Worm (Caenorhabditis elegans) whole organism, L4 larva: ENCODE data around the gene C34C12.8.

Source experiments
- D1046.2 ChIP-seq: fragments of 200-800 bp; sonication (Bioruptor generic); IDR thresholded peaks from 2 replicates; pipeline ENCODE4 v1.3.6; 2022; ENCODE audit warnings: missing genetic modification characterization, missing compliant biosample characterization
- F10B5.3 ChIP-seq: sonication (generic microtip); optimal IDR thresholded peaks from 2 replicates; lab custom pipeline; 2016; ENCODE audit warnings: mild to moderate bottlenecking, missing genetic modification characterization, missing compliant biosample characterization
- F37D6.2 ChIP-seq: sonication (generic microtip); optimal IDR thresholded peaks from 2 replicates; lab custom pipeline; 2016; ENCODE audit warnings: mild to moderate bottlenecking, missing genetic modification characterization, missing compliant biosample characterization
- F44E2.7 ChIP-seq: fragments of 200-800 bp; sonication (Bioruptor generic); IDR thresholded peaks from 2 replicates; pipeline ENCODE4 v2.1.2; 2022; ENCODE audit warnings: missing genetic modification characterization, missing compliant biosample characterization
- R02D3.7 ChIP-seq: fragments of 150-350 bp; sonication (generic microtip); optimal IDR thresholded peaks from 3 replicates; lab custom pipeline; 2014; ENCODE audit warnings: missing biosample characterization, missing genetic modification characterization
- ZK337.2 ChIP-seq: fragments of 200-800 bp; sonication (Bioruptor generic); IDR thresholded peaks from 2 replicates; pipeline ENCODE4 v1.3.6; 2022; ENCODE audit warnings: missing genetic modification reagents, missing genetic modification characterization, missing compliant biosample characterization
- aha-1 ChIP-seq: fragments of 150-350 bp; peaks from one replicate; lab custom pipeline; 2014; ENCODE audit warnings: missing biosample characterization, missing genetic modification characterization
- aly-2 ChIP-seq: sonication (generic microtip); optimal IDR thresholded peaks from 2 replicates; lab custom pipeline; 2018; ENCODE audit warnings: missing biosample characterization, missing genetic modification characterization
- ama-1 ChIP-seq: fragments of 150-350 bp; optimal IDR thresholded peaks from 2 replicates; lab custom pipeline; 2014; ENCODE audit warnings: inconsistent platforms, mixed read lengths
- attf-4 ChIP-seq: sonication (generic microtip); optimal IDR thresholded peaks from 3 replicates; lab custom pipeline; 2017; ENCODE audit warnings: missing biosample characterization, missing genetic modification characterization
- ceh-20 ChIP-seq: fragments of 200-800 bp; sonication (Bioruptor generic); IDR thresholded peaks from 2 replicates; pipeline ENCODE4 v1.3.6; 2022; ENCODE audit warnings: missing genetic modification reagents, missing genetic modification characterization, missing compliant biosample characterization
- ceh-44 ChIP-seq: fragments of 200-800 bp; sonication (Bioruptor generic); IDR thresholded peaks from 2 replicates; pipeline ENCODE4 v1.3.6; 2022; ENCODE audit warnings: missing genetic modification reagents, missing genetic modification characterization, missing compliant biosample characterization
- ceh-82 ChIP-seq: sonication (generic microtip); optimal IDR thresholded peaks from 2 replicates; lab custom pipeline; 2017; ENCODE audit warnings: missing biosample characterization, missing genetic modification characterization
- cey-2 ChIP-seq: sonication (generic microtip); optimal IDR thresholded peaks from 3 replicates; lab custom pipeline; 2017; ENCODE audit warnings: missing genetic modification characterization, mild to moderate bottlenecking, missing compliant biosample characterization, antibody characterized with exemption, borderline replicate concordance; ENCODE audit not compliant: insufficient read depth
- ctbp-1 ChIP-seq: fragments of 200-800 bp; sonication (Bioruptor generic); IDR thresholded peaks from 2 replicates; pipeline ENCODE4 v1.3.6; 2022; ENCODE audit warnings: missing genetic modification reagents, missing genetic modification characterization, missing compliant biosample characterization
- daf-12 ChIP-seq: fragments of 150-350 bp; optimal IDR thresholded peaks from 2 replicates; lab custom pipeline; 2014; ENCODE audit warnings: missing biosample characterization, missing genetic modification reagents, missing genetic modification characterization
- daf-16 ChIP-seq, 3 experiments: sonication (generic microtip); optimal IDR thresholded peaks; 2 replicates each; lab custom pipeline; 2016 to 2017; ENCODE audit warnings: missing genetic modification characterization in 3 of 3, missing genetic modification reagents in 3 of 3, mild to moderate bottlenecking in 2 of 3, missing compliant biosample characterization in 2 of 3, missing biosample characterization in 1 of 3, moderate library complexity in 1 of 3
- dmd-6 ChIP-seq: fragments of 200-800 bp; sonication (Bioruptor generic); IDR thresholded peaks from 2 replicates; pipeline ENCODE4 v1.3.6; 2022; ENCODE audit warnings: missing genetic modification reagents, missing genetic modification characterization, missing compliant biosample characterization
- dmd-9 ChIP-seq: fragments of 200-800 bp; sonication (Bioruptor generic); IDR thresholded peaks from 2 replicates; pipeline ENCODE4 v1.3.6; 2022; ENCODE audit warnings: missing genetic modification reagents, missing genetic modification characterization, missing compliant biosample characterization
- egl-27 ChIP-seq: sonication (generic microtip); optimal IDR thresholded peaks from 3 replicates; lab custom pipeline; 2017; ENCODE audit warnings: missing biosample characterization, missing genetic modification reagents, missing genetic modification characterization
- fos-1 ChIP-seq: fragments of 150-350 bp; optimal IDR thresholded peaks from 2 replicates; lab custom pipeline; 2014; ENCODE audit warnings: missing biosample characterization, missing genetic modification characterization
- gei-8 ChIP-seq: fragments of 200-800 bp; sonication (Bioruptor generic); optimal IDR thresholded peaks from 2 replicates; lab custom pipeline; 2018; ENCODE audit warnings: mild to moderate bottlenecking, missing genetic modification characterization, missing compliant biosample characterization
- hlh-11 ChIP-seq: fragments of 200-800 bp; sonication (Bioruptor generic); optimal IDR thresholded peaks from 2 replicates; lab custom pipeline; 2018; ENCODE audit warnings: mild to moderate bottlenecking, missing genetic modification characterization, missing compliant biosample characterization
- hlh-30 ChIP-seq: sonication (generic microtip); optimal IDR thresholded peaks from 2 replicates; lab custom pipeline; 2017; ENCODE audit warnings: antibody characterized with exemption, mild to moderate bottlenecking, missing genetic modification characterization, missing compliant biosample characterization; ENCODE audit not compliant: insufficient read depth
- jun-1 ChIP-seq: fragments of 150-350 bp; optimal IDR thresholded peaks from 2 replicates; lab custom pipeline; 2014; ENCODE audit warnings: missing biosample characterization, missing genetic modification reagents, missing genetic modification characterization
- lim-7 ChIP-seq: fragments of 200-800 bp; sonication (Bioruptor generic); IDR thresholded peaks from 2 replicates; pipeline ENCODE4 v1.3.6; 2022; ENCODE audit warnings: missing genetic modification characterization, missing compliant biosample characterization
- lin-13 ChIP-seq: fragments of 150-350 bp; optimal IDR thresholded peaks from 2 replicates; lab custom pipeline; 2014; ENCODE audit warnings: missing biosample characterization, missing genetic modification reagents, missing genetic modification characterization
- lin-38 ChIP-seq: fragments of 200-800 bp; sonication (Bioruptor generic); IDR thresholded peaks from 2 replicates; pipeline ENCODE4 v1.3.6; 2022; ENCODE audit warnings: missing genetic modification reagents, missing genetic modification characterization, missing compliant biosample characterization
- lin-39 ChIP-seq: fragments of 150-350 bp; optimal IDR thresholded peaks from 2 replicates; lab custom pipeline; 2014; ENCODE audit warnings: missing biosample characterization, missing genetic modification reagents, missing genetic modification characterization
- madf-5 ChIP-seq, 2 experiments: fragments of 200-800 bp; sonication (Bioruptor generic); IDR thresholded peaks; 2 replicates each; pipeline ENCODE4 v1.3.6; 2022; ENCODE audit warnings: missing compliant biosample characterization in 2 of 2, missing genetic modification characterization in 2 of 2
- madf-9 ChIP-seq: fragments of 200-800 bp; sonication (Bioruptor generic); conservative IDR thresholded peaks from 2 replicates; pipeline ENCODE4 v1.3.6; 2022; ENCODE audit warnings: missing genetic modification reagents, missing genetic modification characterization, missing compliant biosample characterization
- mdt-29 ChIP-seq: fragments of 200-800 bp; sonication (Bioruptor generic); IDR thresholded peaks from 2 replicates; pipeline ENCODE4 v1.3.6; 2022; ENCODE audit warnings: missing genetic modification reagents, missing genetic modification characterization, missing compliant biosample characterization
- mes-2 ChIP-seq: sonication (generic microtip); optimal IDR thresholded peaks from 2 replicates; lab custom pipeline; 2016; ENCODE audit warnings: missing genotype, mild to moderate bottlenecking, missing genetic modification characterization, missing compliant biosample characterization; ENCODE audit not compliant: poor library complexity, severe bottlenecking
- nhr-102 ChIP-seq: sonication (generic microtip); optimal IDR thresholded peaks from 2 replicates; lab custom pipeline; 2016; ENCODE audit warnings: mild to moderate bottlenecking, missing genetic modification characterization, moderate library complexity, missing compliant biosample characterization
- nhr-11 ChIP-seq: fragments of 150-350 bp; optimal IDR thresholded peaks from 2 replicates; lab custom pipeline; 2014; ENCODE audit warnings: missing biosample characterization, missing genetic modification characterization
- nhr-237 ChIP-seq: sonication (generic microtip); optimal IDR thresholded peaks from 2 replicates; lab custom pipeline; 2017; ENCODE audit warnings: missing biosample characterization, missing genetic modification characterization
- nhr-6 ChIP-seq: fragments of 150-350 bp; optimal IDR thresholded peaks from 2 replicates; lab custom pipeline; 2014; ENCODE audit warnings: missing biosample characterization, missing genetic modification characterization
- pha-4 ChIP-seq, 2 experiments: fragments of 150-350 bp in 1 of 2; fragments of 200-800 bp in 1 of 2; sonication (Bioruptor generic) in 1 of 2; IDR thresholded peaks in 1 of 2; optimal IDR thresholded peaks in 1 of 2; 2 replicates each; pipeline versions ENCODE4 v1.3.6 to Lab custom; 2014 to 2022; ENCODE audit warnings: missing genetic modification characterization in 2 of 2, missing genetic modification reagents in 2 of 2, missing biosample characterization in 1 of 2, missing compliant biosample characterization in 1 of 2
- php-3 ChIP-seq: fragments of 200-800 bp; sonication (Bioruptor generic); IDR thresholded peaks from 2 replicates; pipeline ENCODE4 v1.3.6; 2022; ENCODE audit warnings: missing genetic modification reagents, missing genetic modification characterization, missing compliant biosample characterization
- sdz-12 ChIP-seq: fragments of 200-800 bp; sonication (Bioruptor generic); optimal IDR thresholded peaks from 2 replicates; lab custom pipeline; 2018; ENCODE audit warnings: mild to moderate bottlenecking, missing genetic modification characterization, missing compliant biosample characterization
- snpc-4 ChIP-seq: fragments of 150-350 bp; optimal IDR thresholded peaks from 2 replicates; lab custom pipeline; 2014; ENCODE audit warnings: missing biosample characterization, missing genetic modification characterization
- spr-1 ChIP-seq: sonication (generic microtip); optimal IDR thresholded peaks from 2 replicates; lab custom pipeline; 2016; ENCODE audit warnings: mild to moderate bottlenecking, missing genetic modification characterization, missing compliant biosample characterization
- tag-97 ChIP-seq: fragments of 200-800 bp; sonication (Bioruptor generic); IDR thresholded peaks from 2 replicates; pipeline ENCODE4 v1.3.6; 2022; ENCODE audit warnings: missing genetic modification characterization, missing compliant biosample characterization
- unc-130 ChIP-seq: sonication (generic microtip); optimal IDR thresholded peaks from 2 replicates; lab custom pipeline; 2016; ENCODE audit warnings: missing genetic modification reagents, missing genetic modification characterization, missing compliant biosample characterization
- unc-62 ChIP-seq, 3 experiments: fragments of 150-350 bp in 1 of 3; sonication (generic microtip); optimal IDR thresholded peaks in 2 of 3; peaks in 1 of 3; 1 replicate in 1 of 3; 2 replicates in 2 of 3; lab custom pipeline; 2014 to 2017; ENCODE audit warnings: missing biosample characterization in 3 of 3, missing genetic modification characterization in 3 of 3, missing genetic modification reagents in 3 of 3, missing genotype in 1 of 3
- vab-7 ChIP-seq: fragments of 200-800 bp; sonication (Bioruptor generic); IDR thresholded peaks from 2 replicates; pipeline ENCODE4 v1.3.6; 2022; ENCODE audit warnings: missing genetic modification reagents, missing genetic modification characterization, missing compliant biosample characterization
- zfp-3 ChIP-seq: fragments of 200-800 bp; sonication (Bioruptor generic); conservative IDR thresholded peaks from 2 replicates; pipeline ENCODE4 v1.3.6; 2022; ENCODE audit warnings: missing genetic modification reagents, missing genetic modification characterization, missing compliant biosample characterization
- zip-11 ChIP-seq: fragments of 200-800 bp; sonication (Bioruptor generic); IDR thresholded peaks from 2 replicates; pipeline ENCODE4 v1.3.6; 2022; ENCODE audit warnings: missing genetic modification characterization, missing compliant biosample characterization
- ztf-7 ChIP-seq: fragments of 150-350 bp; optimal IDR thresholded peaks from 2 replicates; lab custom pipeline; 2014; ENCODE audit warnings: missing biosample characterization, missing genetic modification characterization

C34C12.8 gene

DNA sequence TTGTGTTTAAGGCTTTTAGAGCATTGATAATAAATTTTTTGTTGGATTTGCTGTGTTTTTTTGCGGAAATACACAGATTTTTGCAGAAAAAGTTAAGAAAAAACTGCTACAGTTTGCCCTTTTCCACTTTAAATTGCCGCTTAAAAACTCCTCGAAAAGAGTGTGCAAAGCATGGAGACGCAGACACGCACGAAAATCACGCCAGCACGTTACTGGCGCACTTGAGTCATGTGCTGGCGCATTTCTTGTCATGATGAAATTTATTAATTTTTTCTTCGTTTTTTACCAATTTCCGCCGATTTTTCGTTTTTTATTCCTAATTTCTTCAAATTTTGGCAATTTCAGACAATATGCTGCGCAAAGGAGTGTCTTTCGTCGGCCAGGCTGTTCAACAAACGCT is at the start of gene C34C12.8 (continued):
- TF ChIP-seq zip-11 (GFP tag; lab: Robert Waterston, UW) (no peak), ceh-20 (GFP tag; lab: Robert Waterston, UW) (peak; percentile 92), pha-4 (GFP tag; IDR thresholded peaks at IDR 0.05; lab: Robert Waterston, UW) (peak; percentile 93), pha-4 (tag; optimal IDR thresholded peaks at IDR 0.05; lab: Kevin White, UChicago) (peak; percentile 40), unc-62 (GFP tag; optimal IDR thresholded peaks at IDR 0.05 in 1 of 2; lab: Kevin White, UChicago) (peak in 1 of 2 experiments; percentile 98), unc-62 (tag; optimal IDR thresholded peaks at IDR 0.05; lab: Kevin White, UChicago) (no peak), mdt-29 (peak; percentile 92), madf-9 (GFP tag; lab: Robert Waterston, UW) (peak; percentile 87), tag-97 (GFP tag; lab: Robert Waterston, UW) (no peak), ztf-7 (tag; lab: Kevin White, UChicago) (peak; percentile 92), lin-38 (peak; percentile 98), sdz-12 (GFP tag; lab: Kevin White, UChicago) (no peak), hlh-30 (tag; lab: Kevin White, UChicago) (peak; percentile 85), vab-7 (peak; percentile 45; the same call in 1 of the 2 replicates), aly-2 (no peak), F44E2.7 (GFP tag; lab: Robert Waterston, UW) (no peak), R02D3.7 (tag; lab: Kevin White, UChicago) (no peak), hlh-11 (tag; lab: Kevin White, UChicago) (peak; percentile 90), dmd-9 (GFP tag; lab: Robert Waterston, UW) (peak; percentile 95), jun-1 (tag; lab: Kevin White, UChicago) (peak; percentile 86), nhr-237 (tag; lab: Kevin White, UChicago) (no peak), nhr-6 (tag; lab: Kevin White, UChicago) (peak; percentile 94), lin-39 (tag; lab: Kevin White, UChicago) (no peak), ctbp-1 (peak; percentile 88), nhr-102 (peak; percentile 96), snpc-4 (tag; lab: Kevin White, UChicago) (no peak), daf-12 (tag; lab: Kevin White, UChicago) (no peak), F37D6.2 (tag; lab: Kevin White, UChicago) (peak; percentile 92), ama-1 (lab: Kevin White, UChicago) (peak; percentile 87), ZK337.2 (GFP tag; lab: Robert Waterston, UW) (peak; percentile 67; the same call in 1 of the 2 replicates), dmd-6 (GFP tag; lab: Robert Waterston, UW) (peak; percentile 91), gei-8 (GFP tag; lab: Kevin White, UChicago) (peak; percentile 55), php-3 (GFP tag; lab: Robert Waterston, UW) (peak; percentile 89), nhr-11 (tag; lab: Kevin White, UChicago) (peak; percentile 85), daf-16 (GFP tag; optimal IDR thresholded peaks at IDR 0.05; lab: Kevin White, UChicago) (peak in 1 of 2 experiments; percentile 82), daf-16 (tag; optimal IDR thresholded peaks at IDR 0.05; lab: Kevin White, UChicago) (peak; percentile 35), ceh-44 (GFP tag; lab: Robert Waterston, UW) (no peak), lim-7 (GFP tag; lab: Robert Waterston, UW) (no peak), D1046.2 (GFP tag; lab: Robert Waterston, UW) (peak; percentile 82; the same call in 1 of the 2 replicates), fos-1 (no peak), unc-130 (GFP tag; lab: Kevin White, UChicago) (peak; percentile 29), attf-4 (no peak), mes-2 (tag; lab: Kevin White, UChicago) (peak; percentile 95), aha-1 (peak; percentile 97), egl-27 (tag; lab: Kevin White, UChicago) (no peak), zfp-3 (GFP tag; lab: Robert Waterston, UW) (peak; percentile 93), madf-5 (GFP tag; IDR thresholded peaks at IDR 0.05; lab: Robert Waterston, UW) (no peak), F10B5.3 (tag; lab: Kevin White, UChicago) (peak; percentile 86), lin-13 (peak; percentile 91), ceh-82 (tag; lab: Kevin White, UChicago) (no peak), spr-1 (tag; lab: Kevin White, UChicago) (peak; percentile 81), cey-2 (tag; lab: Kevin White, UChicago) (no peak)
